Worm (Caenorhabditis elegans): ENCODE results near the gene pbo-5.

pbo-5 gene

DNA sequence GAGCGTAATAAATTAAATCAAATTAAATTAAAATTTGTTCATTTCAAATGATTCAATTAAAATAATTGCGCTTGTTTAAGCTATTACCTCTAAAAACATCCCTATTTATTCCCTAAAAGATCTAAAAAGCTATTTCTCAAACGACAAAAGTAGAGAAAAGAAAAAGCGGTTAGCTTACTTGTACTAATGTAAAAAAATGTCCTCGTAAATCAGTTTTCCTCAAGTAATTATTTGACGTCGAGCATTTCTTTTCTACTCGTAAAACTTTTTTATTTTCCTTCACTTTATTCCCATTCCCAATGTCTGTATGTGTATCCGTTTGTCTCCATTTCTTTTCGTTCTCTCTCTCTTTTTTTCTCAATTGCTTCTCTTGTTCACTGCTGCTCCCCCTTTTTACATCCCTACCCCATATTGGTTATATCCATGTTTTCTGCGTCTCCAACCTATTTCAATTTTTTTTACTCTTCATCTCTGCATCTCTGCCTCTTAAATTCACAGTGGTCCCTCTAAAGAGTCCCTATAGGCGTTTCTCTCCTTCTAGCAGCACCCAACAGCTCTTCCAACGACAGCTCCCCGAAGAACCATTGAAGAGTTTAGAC lies 36.1 kb upstream of the pbo-5 start, which contains the start of gene unc-80:
TSS of gene unc-80 (plus strand) at position 533 of the 599 bp plus-strand sequence.
- no peak for TF ChIP-seq lsy-2 (tag; optimal IDR thresholded peaks at IDR 0.05)
- no peak for TF ChIP-seq ztf-11 (tag; optimal IDR thresholded peaks at IDR 0.05)
- no peak for TF ChIP-seq M03D4.4 (tag; optimal IDR thresholded peaks at IDR 0.05)
- no peak for TF ChIP-seq drap-1 (GFP tag; optimal IDR thresholded peaks at IDR 0.05)
- no peak for TF ChIP-seq lin-13 (tag; optimal IDR thresholded peaks at IDR 0.05)
- TF ChIP-seq snpc-4 (tag; optimal IDR thresholded peaks at IDR 0.05): no peak
- peak; percentile 6 for TF ChIP-seq mep-1 (tag; optimal IDR thresholded peaks at IDR 0.05)
- no peak for TF ChIP-seq lin-32 (GFP tag; optimal IDR thresholded peaks at IDR 0.05)
- TF ChIP-seq unc-120 (tag; optimal IDR thresholded peaks at IDR 0.05; ENCODE audit: poor library complexity, severe bottlenecking): peak; percentile 8
- no peak for TF ChIP-seq nhr-12 (tag; optimal IDR thresholded peaks at IDR 0.05)
- TF ChIP-seq ces-1 (GFP tag; optimal IDR thresholded peaks at IDR 0.05): peak; percentile 84
- no peak for TF ChIP-seq unc-62 (GFP tag; optimal IDR thresholded peaks at IDR 0.05)
- TF ChIP-seq nhr-76 (tag; optimal IDR thresholded peaks at IDR 0.05): no peak

DNA sequence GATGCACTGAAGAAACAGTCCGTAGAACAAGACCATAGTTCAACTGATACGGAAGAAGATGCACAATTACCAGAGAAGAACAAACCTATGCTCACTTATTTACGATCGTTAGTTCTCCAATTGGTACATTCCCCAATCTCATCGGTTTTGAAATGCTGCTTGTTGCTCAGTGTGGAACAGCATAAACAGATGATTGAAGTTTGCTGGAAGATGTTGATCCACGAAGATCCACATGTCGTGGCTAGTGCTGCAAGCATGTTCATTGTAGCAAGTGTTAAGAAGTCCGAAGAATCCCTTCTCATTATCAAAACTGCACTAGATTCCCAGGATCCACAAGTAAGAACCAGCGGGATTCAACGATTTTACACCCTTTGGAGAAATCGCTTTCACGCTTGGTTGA lies 23.4 kb upstream of the pbo-5 start:
- no peak for TF ChIP-seq mls-2 (tag; optimal IDR thresholded peaks at IDR 0.05)
- no peak for TF ChIP-seq blmp-1 (tag; optimal IDR thresholded peaks at IDR 0.05)
- no peak for TF ChIP-seq M03D4.4 (tag; optimal IDR thresholded peaks at IDR 0.05)
- TF ChIP-seq ztf-11 (tag; optimal IDR thresholded peaks at IDR 0.05): no peak
- TF ChIP-seq nhr-28 (tag; optimal IDR thresholded peaks at IDR 0.05): no peak
- TF ChIP-seq nhr-76 (tag; optimal IDR thresholded peaks at IDR 0.05): no peak
- TF ChIP-seq sem-2 (GFP tag; optimal IDR thresholded peaks at IDR 0.05): no peak
- TF ChIP-seq ceh-83 (GFP tag; optimal IDR thresholded peaks at IDR 0.05): no peak
- TF ChIP-seq nhr-237 (tag; optimal IDR thresholded peaks at IDR 0.05): no peak
- TF ChIP-seq sptf-1 (tag; optimal IDR thresholded peaks at IDR 0.05): no peak

DNA sequence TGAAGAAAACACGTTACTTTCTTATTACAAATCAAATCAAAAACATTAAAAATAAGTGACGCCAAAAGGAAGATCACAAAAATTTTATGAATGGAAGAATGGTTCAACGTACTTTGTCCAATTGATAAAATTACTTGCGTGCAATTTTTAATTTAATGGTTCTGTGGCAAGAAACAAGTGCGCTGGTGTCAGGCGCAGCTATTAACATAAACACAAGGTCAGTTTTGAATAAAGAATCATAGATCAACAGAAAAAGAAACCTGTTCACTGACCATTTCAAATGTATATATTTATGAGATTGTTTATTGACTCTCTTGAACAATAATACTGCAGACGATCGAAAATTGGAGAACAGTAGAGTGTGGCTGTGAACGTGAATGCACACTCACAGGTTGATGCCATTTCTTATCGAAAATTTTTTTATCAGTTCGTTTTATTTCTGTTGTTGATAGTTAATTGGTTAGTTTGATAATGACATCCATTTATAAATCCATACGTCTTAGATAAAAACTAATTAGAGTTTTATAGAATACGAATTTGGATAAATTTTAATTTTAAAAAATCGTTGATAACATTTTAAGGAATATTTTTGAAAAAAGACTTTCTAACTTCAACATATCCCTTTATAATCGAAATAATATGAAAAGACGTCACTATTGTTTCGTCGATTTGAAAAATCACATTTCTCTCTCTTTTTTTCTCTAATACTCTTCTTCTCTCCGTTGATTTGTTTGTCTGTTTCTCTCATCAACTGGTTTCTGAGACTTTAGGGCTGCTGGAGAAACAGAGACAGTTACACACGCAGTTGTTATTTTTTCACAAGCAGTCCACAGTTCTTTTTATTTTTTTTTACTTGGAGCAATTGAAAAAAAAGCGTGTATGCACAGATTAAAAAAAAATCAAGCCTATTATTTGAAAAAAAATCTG lies 11.9 kb upstream of the pbo-5 start, which contains the start of gene amx-3:
TSS of gene amx-3 (minus strand) at position 548 of the 927 bp plus-strand sequence.
- no peak for TF ChIP-seq mab-5 (tag; optimal IDR thresholded peaks at IDR 0.05)
- no peak for TF ChIP-seq elt-3 (tag; optimal IDR thresholded peaks at IDR 0.05)
- no peak for TF ChIP-seq drap-1 (GFP tag; optimal IDR thresholded peaks at IDR 0.05)
- no peak for TF ChIP-seq cnd-1 (tag; optimal IDR thresholded peaks at IDR 0.05)
- no peak for TF ChIP-seq M03D4.4 (tag; optimal IDR thresholded peaks at IDR 0.05)
- TF ChIP-seq mls-2 (tag; optimal IDR thresholded peaks at IDR 0.05): no peak
- TF ChIP-seq bed-3 (GFP tag; optimal IDR thresholded peaks at IDR 0.05): no peak

DNA sequence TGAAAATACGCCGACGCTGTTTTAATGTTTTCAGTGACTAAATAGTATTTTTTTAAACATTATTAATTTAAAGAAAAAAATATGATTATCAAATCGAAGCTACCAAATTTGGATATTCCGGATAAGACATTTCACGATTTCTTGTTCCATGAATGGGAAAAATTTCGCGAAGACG lies 11.3 kb upstream of the pbo-5 start, which contains the start of gene acs-12:
TSS of gene acs-12 (plus strand) at position 76 of the 175 bp plus-strand sequence.
- TF ChIP-seq ztf-11 (tag; optimal IDR thresholded peaks at IDR 0.05) (no peak), unc-62 (GFP tag; optimal IDR thresholded peaks at IDR 0.05) (no peak), ham-2 (GFP tag; optimal IDR thresholded peaks at IDR 0.05) (no peak), cnd-1 (tag; optimal IDR thresholded peaks at IDR 0.05) (no peak), elt-1 (tag; optimal IDR thresholded peaks at IDR 0.05; ENCODE audit: borderline replicate concordance, insufficient read depth) (no peak)

- TF ChIP-seq zip-8 (tag; optimal IDR thresholded peaks at IDR 0.05) (no peak), ceh-43 (GFP tag; optimal IDR thresholded peaks at IDR 0.05) (no peak), nhr-28 (tag; optimal IDR thresholded peaks at IDR 0.05) (no peak), elt-3 (tag; optimal IDR thresholded peaks at IDR 0.05) (no peak), ceh-83 (GFP tag; optimal IDR thresholded peaks at IDR 0.05) (no peak), M03D4.4 (tag; optimal IDR thresholded peaks at IDR 0.05) (no peak)
Observed at ce11 chrV:20906977-20907376, 8.3 kb upstream of the pbo-5 start.

- TF ChIP-seq blmp-1 (tag; optimal IDR thresholded peaks at IDR 0.05) (no peak), mls-2 (tag; optimal IDR thresholded peaks at IDR 0.05) (no peak)
Observed at ce11 chrV:20909761-20910160, 5.5 kb upstream of the pbo-5 start.

All from whole organism, mixed stage, embryonic.